Fruit fly (Drosophila melanogaster): Measurements from ENCODE around the gene CG34028.

DNA sequence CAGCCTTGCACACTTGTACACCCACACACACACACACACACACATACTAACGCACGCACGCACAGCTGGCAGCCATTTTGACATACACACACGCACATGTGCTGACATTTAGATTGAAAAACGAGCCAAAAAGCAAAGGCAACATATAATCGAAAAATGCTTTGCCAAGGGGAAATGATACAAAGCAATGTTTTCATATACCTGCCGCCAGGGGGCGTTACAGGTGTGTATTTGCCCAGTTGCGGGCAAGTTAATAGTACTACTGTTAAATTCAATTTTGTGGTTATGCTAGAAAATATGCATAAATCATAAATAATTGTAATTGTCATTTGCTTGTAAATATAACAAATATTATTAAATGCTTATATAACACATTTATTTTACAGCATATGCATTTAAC lies 21.1 kb downstream of the CG34028 start:
- TF ChIP-seq Hr78 (GFP tag; optimal IDR thresholded peaks at IDR 0.05) (no peak), sv (GFP tag; optimal IDR thresholded peaks at IDR 0.05) (no peak), fru (GFP tag; optimal IDR thresholded peaks at IDR 0.05) (no peak), CG9705 (GFP tag; optimal IDR thresholded peaks at IDR 0.05) (no peak)

Measured in whole organism, wandering third instar larva.